Worm (Caenorhabditis elegans) whole organism, L2 larva: ENCODE data around the gene heh-1.

Experiments
- Y55F3AM.14 ChIP-seq: fragments of 200-800 bp; sonication (Bioruptor generic); optimal IDR thresholded peaks from 2 replicates; lab custom pipeline; 2018; ENCODE audit warnings: mild to moderate bottlenecking, missing genetic modification characterization, missing compliant biosample characterization
- elt-3 ChIP-seq: sonication (generic microtip); optimal IDR thresholded peaks from 2 replicates; lab custom pipeline; 2017; ENCODE audit warnings: missing biosample characterization, missing genetic modification characterization
- fos-1 ChIP-seq: fragments of 150-350 bp; optimal IDR thresholded peaks from 2 replicates; lab custom pipeline; 2014; ENCODE audit warnings: missing biosample characterization, missing genetic modification characterization
- lin-11 ChIP-seq: fragments of 150-350 bp; sonication (generic microtip); optimal IDR thresholded peaks from 2 replicates; lab custom pipeline; 2014; ENCODE audit warnings: missing biosample characterization, missing genetic modification characterization, inconsistent platforms, mixed read lengths
- lin-39 ChIP-seq: fragments of 150-350 bp; optimal IDR thresholded peaks from 2 replicates; lab custom pipeline; 2014; ENCODE audit warnings: missing biosample characterization, missing genetic modification reagents, missing genetic modification characterization
- lsy-2 ChIP-seq, 2 experiments: fragments of 150-350 bp in 1 of 2; sonication (generic microtip) in 1 of 2; optimal IDR thresholded peaks; 2 replicates each; lab custom pipeline; 2014 to 2017; ENCODE audit warnings: missing biosample characterization in 2 of 2, missing genetic modification characterization in 2 of 2
- nhr-10 ChIP-seq: sonication (generic microtip); optimal IDR thresholded peaks from 2 replicates; lab custom pipeline; 2017; ENCODE audit warnings: missing biosample characterization, missing genetic modification characterization
- snpc-4 ChIP-seq: fragments of 150-350 bp; optimal IDR thresholded peaks from 2 replicates; lab custom pipeline; 2014; ENCODE audit warnings: missing biosample characterization, missing genetic modification characterization
- ztf-11 ChIP-seq: sonication (generic microtip); optimal IDR thresholded peaks from 2 replicates; lab custom pipeline; 2017; ENCODE audit warnings: missing biosample characterization, missing genetic modification characterization

DNA sequence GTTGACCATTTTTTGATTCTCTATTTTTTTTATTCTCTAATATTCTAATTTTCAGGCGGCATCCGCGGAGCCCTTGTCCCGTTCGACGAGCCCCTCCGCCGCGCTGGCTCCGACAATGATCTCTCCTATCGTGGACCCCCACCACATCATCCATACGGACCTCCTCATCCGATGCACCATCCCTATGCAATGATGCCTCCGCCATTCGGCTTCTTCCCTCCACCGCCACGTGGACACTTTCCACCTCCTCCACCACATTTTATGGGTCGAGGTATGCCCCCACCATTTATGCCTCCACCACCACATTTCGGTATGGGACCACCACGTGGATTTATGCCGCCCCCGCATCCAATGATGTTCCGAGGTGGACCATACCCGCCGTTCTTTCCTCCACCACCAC, 30.0 kb downstream of the heh-1 start:
- TF ChIP-seq Y55F3AM.14 (GFP tag; lab: Kevin White, UChicago) (no peak), elt-3 (tag; lab: Kevin White, UChicago) (no peak), nhr-10 (tag; lab: Kevin White, UChicago) (no peak), lin-39 (tag; lab: Kevin White, UChicago) (no peak), lin-11 (tag; lab: Kevin White, UChicago) (no peak), snpc-4 (tag; lab: Kevin White, UChicago) (no peak), fos-1 (no peak), lsy-2 (tag; optimal IDR thresholded peaks at IDR 0.05; lab: Kevin White, UChicago) (no peak), ztf-11 (tag; lab: Kevin White, UChicago) (no peak)
